Fruit fly (Drosophila melanogaster) whole organism, embryonic: ENCODE measurements around the gene CG14830.

ENCODE experiments used
- Abd-B ChIP-seq: fragments of 200-800 bp; sonication (Bioruptor generic); optimal IDR thresholded peaks from 2 replicates; lab custom pipeline; 2018; ENCODE audit warnings: missing biosample characterization, mild to moderate bottlenecking, missing genetic modification characterization, moderate library complexity
- Bteb2 ChIP-seq: fragments of 200-800 bp; sonication (Bioruptor generic); optimal IDR thresholded peaks from 2 replicates; lab custom pipeline; 2016; ENCODE audit warnings: missing biosample characterization, missing genetic modification characterization
- CG11093 ChIP-seq: fragments of 200-800 bp; sonication (Bioruptor generic); IDR thresholded peaks from 3 replicates; pipeline ENCODE4 v1.3.6; 2022; ENCODE audit warnings: missing biosample characterization, missing genetic modification characterization
- CG11560 ChIP-seq: fragments of 200-800 bp; sonication (Bioruptor generic); IDR thresholded peaks from 3 replicates; pipeline ENCODE4 v1.3.6; 2022; ENCODE audit warnings: missing biosample characterization, missing genetic modification characterization
- CG14860 ChIP-seq: fragments of 200-800 bp; sonication (Bioruptor generic); IDR thresholded peaks from 3 replicates; pipeline ENCODE4 v1.3.6; 2022; ENCODE audit warnings: missing biosample characterization, missing genetic modification characterization; ENCODE audit not compliant: partially characterized antibody
- CG15514 ChIP-seq: fragments of 200-800 bp; sonication (Bioruptor generic); optimal IDR thresholded peaks from 3 replicates; lab custom pipeline; 2017; ENCODE audit warnings: missing biosample characterization, missing genetic modification characterization, mild to moderate bottlenecking, moderate library complexity, missing genetic modification reagents
- CG1647 ChIP-seq: fragments of 200-800 bp; sonication (Bioruptor generic); optimal IDR thresholded peaks from 3 replicates; lab custom pipeline; 2016; ENCODE audit warnings: missing biosample characterization, missing genetic modification characterization
- CG2120 ChIP-seq: fragments of 200-800 bp; sonication (Bioruptor generic); optimal IDR thresholded peaks from 3 replicates; lab custom pipeline; 2016; ENCODE audit warnings: missing biosample characterization, missing genetic modification characterization
- CG2202 ChIP-seq: fragments of 200-800 bp; sonication (Bioruptor generic); optimal IDR thresholded peaks from 2 replicates; lab custom pipeline; 2018; ENCODE audit warnings: missing biosample characterization, mild to moderate bottlenecking, missing genetic modification characterization
- CG3163 ChIP-seq: fragments of 200-800 bp; sonication (Bioruptor generic); optimal IDR thresholded peaks from 3 replicates; lab custom pipeline; 2016; ENCODE audit warnings: missing biosample characterization, missing genetic modification characterization
- CG34224 ChIP-seq: fragments of 200-800 bp; sonication (Bioruptor generic); IDR thresholded peaks from 3 replicates; pipeline ENCODE4 v1.3.6; 2022; ENCODE audit warnings: missing biosample characterization, missing genetic modification characterization; ENCODE audit not compliant: partially characterized antibody
- CG4854 ChIP-seq: fragments of 200-800 bp; sonication (Bioruptor generic); optimal IDR thresholded peaks from 2 replicates; lab custom pipeline; 2016; ENCODE audit warnings: missing biosample characterization, missing genetic modification characterization, inconsistent platforms
- CG6272 ChIP-seq: fragments of 200-800 bp; sonication (Bioruptor generic); IDR thresholded peaks from 2 replicates; pipeline ENCODE4 v1.3.6; 2022; ENCODE audit warnings: missing biosample characterization, missing genetic modification characterization
- CG7928 ChIP-seq: fragments of 200-800 bp; sonication (Bioruptor generic); optimal IDR thresholded peaks from 2 replicates; lab custom pipeline; 2017; ENCODE audit warnings: missing biosample characterization, mild to moderate bottlenecking, missing genetic modification characterization
- CG8290 ChIP-seq, 3 experiments: fragments of 200-800 bp; sonication (Bioruptor generic); optimal IDR thresholded peaks; 2 replicates each; lab custom pipeline; 2016 to 2019; ENCODE audit warnings: missing biosample characterization in 3 of 3, missing genetic modification characterization in 3 of 3, mild to moderate bottlenecking in 2 of 3, moderate library complexity in 1 of 3
- CG9215 ChIP-seq: fragments of 200-800 bp; sonication (Bioruptor generic); IDR thresholded peaks from 2 replicates; pipeline ENCODE4 v1.3.6; 2022; ENCODE audit warnings: missing biosample characterization, missing genetic modification characterization
- CG9437 ChIP-seq: fragments of 200-800 bp; sonication (Bioruptor generic); optimal IDR thresholded peaks from 2 replicates; lab custom pipeline; 2018; ENCODE audit warnings: missing biosample characterization, mild to moderate bottlenecking, missing genetic modification characterization
- Doc2 ChIP-seq: fragments of 200-800 bp; sonication (Bioruptor generic); IDR thresholded peaks from 2 replicates; pipeline ENCODE4 v1.3.6; 2022; ENCODE audit warnings: missing biosample characterization, missing genetic modification characterization
- ERR ChIP-seq: fragments of 200-800 bp; sonication (Bioruptor generic); optimal IDR thresholded peaks from 2 replicates; lab custom pipeline; 2016; ENCODE audit warnings: missing biosample characterization, missing genetic modification characterization
- Ets97D ChIP-seq: fragments of 200-800 bp; sonication (Bioruptor generic); optimal IDR thresholded peaks from 3 replicates; lab custom pipeline; 2016; ENCODE audit warnings: missing biosample characterization, missing genetic modification characterization
- Lpt ChIP-seq: fragments of >200 bp; optimal IDR thresholded peaks from 2 replicates; lab custom pipeline; 2018; ENCODE audit warnings: missing biosample characterization, missing genetic modification characterization
- Max ChIP-seq: fragments of 200-800 bp; sonication (Bioruptor generic); optimal IDR thresholded peaks from 2 replicates; lab custom pipeline; 2016; ENCODE audit warnings: missing biosample characterization, mild to moderate bottlenecking, missing genetic modification characterization
- Side ChIP-seq: fragments of 200-800 bp; sonication (Bioruptor generic); optimal IDR thresholded peaks from 2 replicates; lab custom pipeline; 2016; ENCODE audit warnings: missing biosample characterization, missing genetic modification characterization
- Stat92E ChIP-seq, 3 experiments: fragments of >200 bp in 2 of 3; fragments of 200-800 bp in 1 of 3; sonication (Bioruptor generic) in 1 of 3; optimal IDR thresholded peaks; 2 replicates each; lab custom pipeline; 2017 to 2019; ENCODE audit warnings: missing biosample characterization in 3 of 3, missing genetic modification characterization in 3 of 3, mild to moderate bottlenecking in 1 of 3, moderate library complexity in 1 of 3
- aop ChIP-seq: fragments of 200-800 bp; sonication (Bioruptor generic); IDR thresholded peaks from 2 replicates; pipeline ENCODE4 v1.3.6; 2022; ENCODE audit warnings: missing biosample characterization, missing genetic modification characterization
- ash1 ChIP-seq: fragments of 200-800 bp; sonication (Bioruptor generic); optimal IDR thresholded peaks from 2 replicates; lab custom pipeline; 2018; ENCODE audit warnings: missing biosample characterization, mild to moderate bottlenecking, missing genetic modification characterization
- bigmax ChIP-seq: fragments of 200-800 bp; sonication (Bioruptor generic); optimal IDR thresholded peaks from 2 replicates; lab custom pipeline; 2018; ENCODE audit warnings: missing biosample characterization, mild to moderate bottlenecking, missing genetic modification characterization
- caup ChIP-seq: fragments of 200-800 bp; sonication (Bioruptor generic); optimal IDR thresholded peaks from 3 replicates; lab custom pipeline; 2017; ENCODE audit warnings: missing biosample characterization, mild to moderate bottlenecking, missing genetic modification characterization, moderate library complexity; ENCODE audit not compliant: severe bottlenecking
- cg ChIP-seq: fragments of 200-800 bp; sonication (Bioruptor generic); optimal IDR thresholded peaks from 3 replicates; lab custom pipeline; 2019; ENCODE audit warnings: missing biosample characterization, mild to moderate bottlenecking, missing genetic modification characterization, moderate library complexity
- chm ChIP-seq: fragments of 200-800 bp; sonication (Bioruptor generic); IDR thresholded peaks from 2 replicates; pipeline ENCODE4 v1.3.6; 2022; ENCODE audit warnings: missing biosample characterization, missing genetic modification characterization
- cwo ChIP-seq: fragments of 200-800 bp; sonication (Bioruptor generic); optimal IDR thresholded peaks from 3 replicates; lab custom pipeline; 2017; ENCODE audit warnings: missing biosample characterization, missing genetic modification characterization, mild to moderate bottlenecking, moderate library complexity, missing genetic modification reagents
- dan ChIP-seq: fragments of 200-800 bp; sonication (Bioruptor generic); IDR thresholded peaks from 2 replicates; pipeline ENCODE4 v1.3.6; 2022; ENCODE audit warnings: missing biosample characterization, missing genetic modification characterization
- dimm ChIP-seq: fragments of 200-800 bp; sonication (Bioruptor generic); IDR thresholded peaks from 2 replicates; pipeline ENCODE4 v1.3.6; 2022; ENCODE audit warnings: missing biosample characterization, missing genetic modification characterization
- fu2 ChIP-seq: fragments of 200-800 bp; sonication (Bioruptor generic); optimal IDR thresholded peaks from 2 replicates; lab custom pipeline; 2016; ENCODE audit warnings: missing biosample characterization, missing genetic modification characterization
- gfzf ChIP-seq: fragments of 200-800 bp; sonication (Bioruptor generic); optimal IDR thresholded peaks from 2 replicates; lab custom pipeline; 2016; ENCODE audit warnings: missing biosample characterization, mild to moderate bottlenecking, missing genetic modification characterization, moderate library complexity
- gsb ChIP-seq: fragments of 200-800 bp; sonication (Bioruptor generic); IDR thresholded peaks from 2 replicates; pipeline ENCODE4 v1.3.6; 2022; ENCODE audit warnings: missing biosample characterization, missing genetic modification characterization
- h ChIP-seq: fragments of >200 bp; optimal IDR thresholded peaks from 2 replicates; lab custom pipeline; 2017
- insv ChIP-seq, 2 experiments: fragments of 200-800 bp; sonication (Bioruptor generic); optimal IDR thresholded peaks; 3 replicates each; lab custom pipeline; 2016 to 2018; ENCODE audit warnings: missing biosample characterization in 2 of 2, missing genetic modification characterization in 2 of 2
- ken ChIP-seq: fragments of 200-800 bp; sonication (Bioruptor generic); IDR thresholded peaks from 3 replicates; pipeline ENCODE4 v1.3.6; 2022; ENCODE audit warnings: missing biosample characterization, missing genetic modification characterization
- lmd ChIP-seq: fragments of 200-800 bp; sonication (Bioruptor generic); IDR thresholded peaks from 2 replicates; pipeline ENCODE4 v1.3.6; 2022; ENCODE audit warnings: missing biosample characterization, missing genetic modification characterization
- mam ChIP-seq: fragments of 200-800 bp; sonication (Bioruptor generic); optimal IDR thresholded peaks from 3 replicates; lab custom pipeline; 2016; ENCODE audit warnings: missing biosample characterization, missing genetic modification characterization
- org-1 ChIP-seq: fragments of 200-800 bp; sonication (Bioruptor generic); optimal IDR thresholded peaks from 2 replicates; lab custom pipeline; 2017; ENCODE audit warnings: missing biosample characterization, missing genetic modification characterization
- pan ChIP-seq, 4 experiments: fragments of >200 bp in 3 of 4; fragments of 200-800 bp in 1 of 4; sonication (Bioruptor generic) in 1 of 4; optimal IDR thresholded peaks in 3 of 4; IDR thresholded peaks in 1 of 4; 2 replicates each; pipeline versions ENCODE4 v1.3.6 to Lab custom; 2017 to 2022; ENCODE audit warnings: missing biosample characterization in 2 of 4, missing genetic modification characterization in 2 of 4, mixed read lengths in 1 of 4
- sens-2 ChIP-seq: fragments of 200-800 bp; sonication (Bioruptor generic); IDR thresholded peaks from 2 replicates; pipeline ENCODE4 v1.3.6; 2022; ENCODE audit warnings: missing biosample characterization, missing genetic modification characterization
- sob ChIP-seq: fragments of 200-800 bp; sonication (Bioruptor generic); IDR thresholded peaks from 2 replicates; pipeline ENCODE4 v1.3.6; 2022; ENCODE audit warnings: missing biosample characterization, missing genetic modification characterization
- sr ChIP-seq: fragments of 200-800 bp; sonication (Bioruptor generic); IDR thresholded peaks from 3 replicates; pipeline ENCODE4 v1.3.6; 2022; ENCODE audit warnings: missing biosample characterization, missing genetic modification characterization
- yki ChIP-seq: fragments of >200 bp; optimal IDR thresholded peaks from 3 replicates; lab custom pipeline; 2018

Gene CG14830

dm6 chr3L:7243775-7244438 is 19.8 kb downstream of the CG14830 start, which contains the start of the genes mRpL50 and mei-P22 (continued):
- TF ChIP-seq fu2 (GFP tag; lab: Kevin White, UChicago), result no peak
- TF ChIP-seq CG11560 (tag; lab: Robert Waterston, UW), result no peak
- TF ChIP-seq ken (GFP tag; lab: Robert Waterston, UW), result no peak
- TF ChIP-seq Max, result no peak
- peak; percentile 86 for TF ChIP-seq gfzf (GFP tag; lab: Kevin White, UChicago)
- peak; percentile 32 for TF ChIP-seq Abd-B (GFP tag; lab: Kevin White, UChicago)
- no peak for TF ChIP-seq dan (GFP tag; lab: Robert Waterston, UW)
- TF ChIP-seq gsb (GFP tag; lab: Robert Waterston, UW), result no peak
- TF ChIP-seq lmd (GFP tag; lab: Robert Waterston, UW), result no peak
- no peak for TF ChIP-seq bigmax (GFP tag; lab: Kevin White, UChicago)
- no peak for TF ChIP-seq caup
- no peak for TF ChIP-seq CG11093
- TF ChIP-seq CG2120 (GFP tag; lab: Kevin White, UChicago), result peak; percentile 55
- TF ChIP-seq yki (lab: Kevin White, UChicago), result no peak
- no peak for TF ChIP-seq ash1 (GFP tag; lab: Kevin White, UChicago)
- TF ChIP-seq CG14860, result no peak
- no peak for TF ChIP-seq sr (GFP tag; lab: Robert Waterston, UW)
- TF ChIP-seq sens-2 (GFP tag; lab: Robert Waterston, UW), result no peak
- no peak for TF ChIP-seq ERR
- TF ChIP-seq org-1 (GFP tag; lab: Kevin White, UChicago), result no peak
- no peak for TF ChIP-seq CG6272 (GFP tag; lab: Robert Waterston, UW)
- peak; percentile 85 for TF ChIP-seq Ets97D (GFP tag; lab: Kevin White, UChicago)
- no peak for TF ChIP-seq pan (optimal IDR thresholded peaks at IDR 0.05; lab: Kevin White, UChicago)
- no peak for TF ChIP-seq pan (GFP tag; optimal IDR thresholded peaks at IDR 0.05 in 1 of 2, IDR thresholded peaks at IDR 0.05 in 1 of 2)

dm6 chr3L:7241217-7241859 is 22.4 kb downstream of the CG14830 start, which contains the start of the genes RpL18 and Neos:
RpL18 (minus strand) TSS chr3L:7241351.
Neos (plus strand) TSS chr3L:7241628.
- TF ChIP-seq Stat92E (GFP tag; optimal IDR thresholded peaks at IDR 0.05; lab: Kevin White, UChicago), result no peak
- no peak for TF ChIP-seq yki (lab: Kevin White, UChicago)
- no peak for TF ChIP-seq h (lab: Kevin White, UChicago)
- TF ChIP-seq CG4854 (GFP tag; lab: Kevin White, UChicago), result peak; percentile 44
- TF ChIP-seq insv (GFP tag; optimal IDR thresholded peaks at IDR 0.05; lab: Kevin White, UChicago), result peak in 1 of 2 experiments; percentile 68
- peak; percentile 64 for TF ChIP-seq bigmax (GFP tag; lab: Kevin White, UChicago)
- no peak for TF ChIP-seq CG34224 (GFP tag; lab: Robert Waterston, UW)
- TF ChIP-seq CG15514 (GFP tag; lab: Kevin White, UChicago), result peak; percentile 80
- peak; percentile 36 for TF ChIP-seq CG7928 (GFP tag; lab: Kevin White, UChicago)
- peak; percentile 23 for TF ChIP-seq cwo (GFP tag; lab: Kevin White, UChicago)
- no peak for TF ChIP-seq dan (GFP tag; lab: Robert Waterston, UW)
- peak; percentile 39 for TF ChIP-seq mam
- TF ChIP-seq Doc2 (GFP tag; lab: Robert Waterston, UW), result no peak
- no peak for TF ChIP-seq cg (GFP tag; lab: Kevin White, UChicago)
- TF ChIP-seq dimm (GFP tag; lab: Robert Waterston, UW), result no peak
- peak; percentile 59 for TF ChIP-seq CG2202
- TF ChIP-seq chm (GFP tag; lab: Robert Waterston, UW), result peak; percentile 76
- TF ChIP-seq Bteb2 (GFP tag; lab: Kevin White, UChicago), result peak; percentile 48
- peak; percentile 84 for TF ChIP-seq Side (GFP tag; lab: Kevin White, UChicago)
- TF ChIP-seq CG1647 (GFP tag; lab: Kevin White, UChicago), result peak; percentile 23
- no peak for TF ChIP-seq CG9215 (GFP tag; lab: Robert Waterston, UW)
- TF ChIP-seq sob (GFP tag; lab: Robert Waterston, UW), result peak; percentile 41
- peak; percentile 71 for TF ChIP-seq CG3163
- TF ChIP-seq sens-2 (GFP tag; lab: Robert Waterston, UW), result peak; percentile 68
- peak; percentile 82 for TF ChIP-seq CG2120 (GFP tag; lab: Kevin White, UChicago)
- TF ChIP-seq Lpt (GFP tag; lab: Kevin White, UChicago), result no peak
- TF ChIP-seq CG9437, result peak; percentile 50
- no peak for TF ChIP-seq aop (GFP tag; lab: Robert Waterston, UW)
- TF ChIP-seq CG8290 (GFP tag; optimal IDR thresholded peaks at IDR 0.05; lab: Kevin White, UChicago), result peak; percentile 56
- peak; percentile 11 to 86 for TF ChIP-seq CG8290 (tag; optimal IDR thresholded peaks at IDR 0.05; lab: Kevin White, UChicago)
- peak; percentile 62; the same call in 1 of the 3 replicates for TF ChIP-seq sr (GFP tag; lab: Robert Waterston, UW)
